Fruit fly (Drosophila melanogaster) whole organism, prepupa: ENCODE measurements around the gene Lcp65Ab2.

Source experiments
- CG11762 ChIP-seq: fragments of 200-800 bp; sonication (Bioruptor generic); optimal IDR thresholded peaks from 3 replicates; lab custom pipeline; 2016; ENCODE audit warnings: missing biosample characterization, missing genetic modification characterization; ENCODE audit not compliant: insufficient read depth
- CG1621 ChIP-seq: fragments of 200-800 bp; sonication (Bioruptor generic); optimal IDR thresholded peaks from 3 replicates; lab custom pipeline; 2018; ENCODE audit warnings: missing biosample characterization, mild to moderate bottlenecking, missing genetic modification characterization
- CG31627 ChIP-seq: fragments of 200-800 bp; sonication (Bioruptor generic); optimal IDR thresholded peaks from 3 replicates; lab custom pipeline; 2016; ENCODE audit warnings: missing biosample characterization, missing genetic modification characterization
- CG34406 ChIP-seq: fragments of 200-800 bp; sonication (Bioruptor generic); optimal IDR thresholded peaks from 3 replicates; lab custom pipeline; 2016; ENCODE audit warnings: missing biosample characterization, missing genetic modification characterization
- Eip78C ChIP-seq: fragments of 200-800 bp; sonication (Bioruptor generic); peaks from one replicate; lab custom pipeline; 2016; ENCODE audit warnings: missing biosample characterization, missing genetic modification characterization
- Sox102F ChIP-seq: fragments of 200-800 bp; sonication (Bioruptor generic); optimal IDR thresholded peaks from 2 replicates; lab custom pipeline; 2016; ENCODE audit warnings: missing biosample characterization, mild to moderate bottlenecking, missing genetic modification characterization
- ss ChIP-seq, 2 experiments: fragments of 200-800 bp; sonication (Bioruptor generic); optimal IDR thresholded peaks; 2 replicates in 1 of 2; 3 replicates in 1 of 2; lab custom pipeline; 2017 to 2018; ENCODE audit warnings: mild to moderate bottlenecking in 2 of 2, missing biosample characterization in 2 of 2, missing genetic modification characterization in 2 of 2, moderate library complexity in 1 of 2
- topi ChIP-seq: fragments of 200-800 bp; sonication (Bioruptor generic); optimal IDR thresholded peaks from 3 replicates; lab custom pipeline; 2016; ENCODE audit warnings: missing biosample characterization, missing genetic modification characterization

- TF ChIP-seq ss (GFP tag; optimal IDR thresholded peaks at IDR 0.05; lab: Kevin White, UChicago) = no peak
- no peak for TF ChIP-seq CG1621
- TF ChIP-seq Eip78C (GFP tag; lab: Kevin White, UChicago) = no peak
- TF ChIP-seq topi (GFP tag; lab: Kevin White, UChicago) = no peak
- no peak for TF ChIP-seq Sox102F
- TF ChIP-seq CG34406 (GFP tag; lab: Kevin White, UChicago) = no peak
- no peak for TF ChIP-seq CG31627 (GFP tag; lab: Kevin White, UChicago)
- TF ChIP-seq CG11762 (GFP tag; lab: Kevin White, UChicago) = no peak
These were observed 27.4 kb downstream of the Lcp65Ab2 start, which contains the start of the genes fmt and CG7376 for dm6 chr3L:6173826-6174255.
